Fruit fly (Drosophila melanogaster) whole organism, wandering third instar larva: Measurements from ENCODE around the gene Ilp8.

Experiments
- Abd-B ChIP-seq: fragments of >200 bp; optimal IDR thresholded peaks from 2 replicates; lab custom pipeline; 2017; ENCODE audit warnings: missing biosample characterization, missing genetic modification characterization
- CG32264 ChIP-seq: fragments of 200-800 bp; sonication (Bioruptor generic); optimal IDR thresholded peaks from 2 replicates; lab custom pipeline; 2016; ENCODE audit warnings: missing biosample characterization, missing genetic modification characterization
- CG9705 ChIP-seq: fragments of 200-800 bp; sonication (Bioruptor generic); optimal IDR thresholded peaks from 2 replicates; lab custom pipeline; 2018; ENCODE audit warnings: missing biosample characterization, mild to moderate bottlenecking, missing genetic modification characterization
- CrebA ChIP-seq: fragments of 200-800 bp; sonication (Bioruptor generic); optimal IDR thresholded peaks from 2 replicates; lab custom pipeline; 2016; ENCODE audit warnings: missing biosample characterization, mild to moderate bottlenecking, missing genetic modification characterization, borderline replicate concordance
- Dfd ChIP-seq: fragments of >200 bp; optimal IDR thresholded peaks from 2 replicates; lab custom pipeline; 2017; ENCODE audit warnings: missing biosample characterization, missing genetic modification characterization
- Dif ChIP-seq: fragments of 200-275, 200-300 bp; sonication (Bioruptor generic); optimal IDR thresholded peaks from 2 replicates; lab custom pipeline; 2018; ENCODE audit warnings: missing biosample characterization, missing genetic modification characterization; ENCODE audit not compliant: partially characterized antibody
- GATAd ChIP-seq: sonication (Bioruptor generic); optimal IDR thresholded peaks from 2 replicates; lab custom pipeline; 2016; ENCODE audit warnings: missing biosample characterization, missing genetic modification characterization
- HLH106 ChIP-seq: fragments of 200-800 bp; optimal IDR thresholded peaks from 3 replicates; lab custom pipeline; 2019; ENCODE audit warnings: missing biosample characterization, mild to moderate bottlenecking, missing genetic modification characterization, moderate library complexity
- Hnf4 ChIP-seq: fragments of 200-800 bp; sonication (Bioruptor generic); optimal IDR thresholded peaks from 2 replicates; lab custom pipeline; 2016; ENCODE audit warnings: missing biosample characterization, mild to moderate bottlenecking, missing genetic modification characterization
- Hr78 ChIP-seq: fragments of >200 bp; optimal IDR thresholded peaks from 2 replicates; lab custom pipeline; 2017; ENCODE audit warnings: missing biosample characterization, missing genetic modification characterization
- Hr83 ChIP-seq: fragments of 200-300 bp; sonication (Bioruptor generic); optimal IDR thresholded peaks from 2 replicates; lab custom pipeline; 2016; ENCODE audit warnings: missing biosample characterization, mild to moderate bottlenecking, missing genetic modification characterization, moderate library complexity; ENCODE audit not compliant: poor library complexity, severe bottlenecking
- Jra ChIP-seq: sonication (Bioruptor generic); optimal IDR thresholded peaks from 2 replicates; lab custom pipeline; 2016; ENCODE audit warnings: missing biosample characterization, missing genetic modification characterization
- Mio ChIP-seq: sonication (Bioruptor generic); optimal IDR thresholded peaks from 2 replicates; lab custom pipeline; 2016; ENCODE audit warnings: missing biosample characterization, missing genetic modification characterization
- Myc ChIP-seq: fragments of >200 bp; optimal IDR thresholded peaks from 2 replicates; lab custom pipeline; 2017
- N ChIP-seq: fragments of >200 bp; optimal IDR thresholded peaks from 2 replicates; lab custom pipeline; 2018; ENCODE audit warnings: missing biosample characterization, missing external identifiers, missing genetic modification characterization
- OdsH ChIP-seq: fragments of 200-800 bp; sonication (Bioruptor generic); optimal IDR thresholded peaks from 2 replicates; lab custom pipeline; 2016; ENCODE audit warnings: missing biosample characterization, mild to moderate bottlenecking, missing genetic modification characterization
- Rel ChIP-seq, 2 experiments: fragments of 200-800 bp; sonication (Bioruptor generic) in 1 of 2; optimal IDR thresholded peaks; 2 replicates in 1 of 2; 3 replicates in 1 of 2; lab custom pipeline; 2016 to 2019; ENCODE audit warnings: mild to moderate bottlenecking in 2 of 2, missing biosample characterization in 2 of 2, missing genetic modification characterization in 2 of 2, moderate library complexity in 1 of 2
- Sp1 ChIP-seq: fragments of 200-800 bp; sonication (Bioruptor generic); optimal IDR thresholded peaks from 3 replicates; lab custom pipeline; 2019; ENCODE audit warnings: missing biosample characterization, mild to moderate bottlenecking, missing genetic modification characterization, moderate library complexity
- Vsx2 ChIP-seq: fragments of 200-300, 225-300 bp; sonication (Bioruptor generic); optimal IDR thresholded peaks from 2 replicates; lab custom pipeline; 2018; ENCODE audit warnings: missing biosample characterization, missing genetic modification characterization; ENCODE audit not compliant: partially characterized antibody
- br ChIP-seq: fragments of 200-800 bp; sonication (Bioruptor generic); optimal IDR thresholded peaks from 2 replicates; lab custom pipeline; 2016; ENCODE audit warnings: missing biosample characterization, missing genetic modification characterization
- brk ChIP-seq: fragments of 200-800 bp; sonication (Bioruptor generic); optimal IDR thresholded peaks from 2 replicates; lab custom pipeline; 2016; ENCODE audit warnings: missing biosample characterization, mild to moderate bottlenecking, missing genetic modification characterization
- dl ChIP-seq, 2 experiments: fragments of 175-275, 200-275 bp in 1 of 2; fragments of 200-275 bp in 1 of 2; sonication (Bioruptor generic); optimal IDR thresholded peaks; lab custom pipeline; 2018; ENCODE audit warnings: mild to moderate bottlenecking in 2 of 2, missing biosample characterization in 2 of 2, missing genetic modification characterization in 2 of 2, moderate library complexity in 2 of 2; ENCODE audit not compliant: partially characterized antibody in 2 of 2, insufficient read depth in 1 of 2
- dmrt93B ChIP-seq: fragments of 200-800 bp; sonication (Bioruptor generic); optimal IDR thresholded peaks from 2 replicates; lab custom pipeline; 2018; ENCODE audit warnings: missing biosample characterization, mild to moderate bottlenecking, missing genetic modification characterization
- dsf ChIP-seq: sonication (Bioruptor generic); optimal IDR thresholded peaks from 2 replicates; lab custom pipeline; 2016; ENCODE audit warnings: missing biosample characterization, missing genetic modification characterization, borderline replicate concordance
- ey ChIP-seq: fragments of 200-800 bp; sonication (Bioruptor generic); optimal IDR thresholded peaks from 2 replicates; lab custom pipeline; 2016; ENCODE audit warnings: missing biosample characterization, missing genetic modification characterization
- foxo ChIP-seq, 2 experiments: fragments of 200-800 bp; sonication (Bioruptor generic); optimal IDR thresholded peaks; 2 replicates in 1 of 2; 3 replicates in 1 of 2; lab custom pipeline; 2016 to 2017; ENCODE audit warnings: missing biosample characterization in 2 of 2, missing genetic modification characterization in 2 of 2
- fru ChIP-seq: fragments of 200-800 bp; sonication (Bioruptor generic); optimal IDR thresholded peaks from 3 replicates; lab custom pipeline; 2016; ENCODE audit warnings: missing biosample characterization, mild to moderate bottlenecking, missing genetic modification characterization
- h ChIP-seq: fragments of 200-800 bp; sonication (Bioruptor generic); optimal IDR thresholded peaks from 3 replicates; lab custom pipeline; 2016; ENCODE audit warnings: missing biosample characterization, mild to moderate bottlenecking, missing genetic modification characterization
- jim ChIP-seq: fragments of 175-275, 200-325 bp; sonication (Bioruptor generic); optimal IDR thresholded peaks from 2 replicates; lab custom pipeline; 2016; ENCODE audit warnings: missing biosample characterization, mild to moderate bottlenecking, missing genetic modification characterization
- lola ChIP-seq: fragments of >200 bp; optimal IDR thresholded peaks from 2 replicates; lab custom pipeline; 2017; ENCODE audit warnings: missing biosample characterization, missing genetic modification characterization
- pan ChIP-seq: fragments of >200 bp; optimal IDR thresholded peaks from 2 replicates; lab custom pipeline; 2017
- psq ChIP-seq: fragments of 200-800 bp; sonication (Bioruptor generic); optimal IDR thresholded peaks from 3 replicates; lab custom pipeline; 2017; ENCODE audit warnings: missing biosample characterization, mild to moderate bottlenecking, missing genetic modification characterization, moderate library complexity
- rgr ChIP-seq: fragments of 200-800 bp; sonication (Bioruptor generic); optimal IDR thresholded peaks from 3 replicates; lab custom pipeline; 2016; ENCODE audit warnings: missing biosample characterization, mild to moderate bottlenecking, missing genetic modification characterization
- sage ChIP-seq: fragments of 200-800 bp; sonication (Bioruptor generic); optimal IDR thresholded peaks from 2 replicates; lab custom pipeline; 2016; ENCODE audit warnings: missing biosample characterization, mild to moderate bottlenecking, missing genetic modification characterization
- sv ChIP-seq: fragments of 200-800 bp; sonication (Bioruptor generic); optimal IDR thresholded peaks from 3 replicates; lab custom pipeline; 2016; ENCODE audit warnings: missing biosample characterization, missing genetic modification characterization
- tai ChIP-seq: sonication (Bioruptor generic); optimal IDR thresholded peaks from 2 replicates; lab custom pipeline; 2016; ENCODE audit warnings: missing biosample characterization, missing genetic modification characterization
- usp ChIP-seq: fragments of >200 bp; optimal IDR thresholded peaks from 2 replicates; lab custom pipeline; 2017; ENCODE audit warnings: missing biosample characterization, missing genetic modification characterization
- woc ChIP-seq: sonication (Bioruptor generic); optimal IDR thresholded peaks from 2 replicates; lab custom pipeline; 2016; ENCODE audit warnings: missing biosample characterization, mild to moderate bottlenecking, missing genetic modification characterization

Gene Ilp8

DNA sequence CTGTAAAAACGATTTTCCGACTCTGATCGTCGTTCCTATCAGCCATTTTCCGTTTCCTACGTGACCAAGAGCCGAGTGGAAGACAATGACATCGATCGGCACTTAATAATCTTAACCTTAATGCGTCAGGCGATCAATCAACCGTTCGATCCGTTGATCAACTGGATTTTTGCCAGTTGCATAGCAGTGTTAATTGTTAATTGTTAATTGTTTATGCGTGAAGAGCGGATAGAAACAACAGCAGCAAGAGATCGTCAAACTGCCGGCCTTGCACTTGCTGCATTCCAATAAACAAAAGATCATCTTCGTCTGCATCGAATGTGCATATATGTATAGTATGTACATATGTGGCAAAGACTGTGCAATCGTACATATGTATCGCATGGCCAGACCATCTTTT lies 43.4 kb downstream of the Ilp8 start:
- TF ChIP-seq Dif (no peak), Hnf4 (no peak), rgr (no peak), Mio (GFP tag; lab: Kevin White, UChicago) (no peak), sv (GFP tag; lab: Kevin White, UChicago) (no peak), OdsH (GFP tag; lab: Kevin White, UChicago) (no peak), Hr78 (GFP tag; lab: Kevin White, UChicago) (no peak), dsf (no peak), Myc (no peak), psq (GFP tag; lab: Kevin White, UChicago) (no peak), N (GFP tag; lab: Kevin White, UChicago) (no peak), HLH106 (no peak), Rel (GFP tag; optimal IDR thresholded peaks at IDR 0.05; lab: Kevin White, UChicago) (no peak), Rel (tag; optimal IDR thresholded peaks at IDR 0.05; lab: Kevin White, UChicago) (no peak)
- TF ChIP-seq, all 38 proteins: peak for 0

DNA sequence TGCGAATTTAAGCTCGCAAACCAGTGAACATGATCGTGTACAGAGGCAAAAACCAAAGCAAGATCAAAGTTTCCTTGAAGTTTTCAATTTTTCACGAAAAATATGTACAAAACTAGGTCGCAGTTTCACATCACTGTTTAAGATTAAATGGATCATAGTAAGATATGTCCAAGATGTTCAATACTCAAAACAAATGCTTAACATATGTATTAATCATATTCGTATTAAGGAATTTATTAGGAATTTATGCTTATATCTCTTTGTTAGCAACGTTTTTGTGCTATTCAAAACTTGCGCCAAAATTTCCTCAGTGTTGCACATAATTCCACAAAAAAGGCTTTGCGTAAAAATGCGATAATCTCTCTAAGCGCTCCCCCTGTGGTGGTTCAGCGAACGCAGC lies 44.5 kb downstream of the Ilp8 start:
- TF ChIP-seq h (GFP tag; lab: Kevin White, UChicago): no peak
- no peak for TF ChIP-seq Hr78 (GFP tag; lab: Kevin White, UChicago)
- TF ChIP-seq dl (GFP tag; optimal IDR thresholded peaks at IDR 0.05; lab: Kevin White, UChicago; ENCODE audit: insufficient read depth in 1 of 2, partially characterized antibody in 2 of 2): no peak
- no peak for TF ChIP-seq Dif
- no peak for TF ChIP-seq sage
- TF ChIP-seq CrebA (GFP tag; lab: Kevin White, UChicago): no peak
- no peak for TF ChIP-seq dsf
- TF ChIP-seq lola (GFP tag; lab: Kevin White, UChicago): no peak
- TF ChIP-seq br: no peak
- TF ChIP-seq jim: no peak
- no peak for TF ChIP-seq Vsx2 (GFP tag; lab: Kevin White, UChicago)
- TF ChIP-seq Hr83 (GFP tag; lab: Kevin White, UChicago): no peak
- TF ChIP-seq, all 38 proteins: peak for 0

DNA sequence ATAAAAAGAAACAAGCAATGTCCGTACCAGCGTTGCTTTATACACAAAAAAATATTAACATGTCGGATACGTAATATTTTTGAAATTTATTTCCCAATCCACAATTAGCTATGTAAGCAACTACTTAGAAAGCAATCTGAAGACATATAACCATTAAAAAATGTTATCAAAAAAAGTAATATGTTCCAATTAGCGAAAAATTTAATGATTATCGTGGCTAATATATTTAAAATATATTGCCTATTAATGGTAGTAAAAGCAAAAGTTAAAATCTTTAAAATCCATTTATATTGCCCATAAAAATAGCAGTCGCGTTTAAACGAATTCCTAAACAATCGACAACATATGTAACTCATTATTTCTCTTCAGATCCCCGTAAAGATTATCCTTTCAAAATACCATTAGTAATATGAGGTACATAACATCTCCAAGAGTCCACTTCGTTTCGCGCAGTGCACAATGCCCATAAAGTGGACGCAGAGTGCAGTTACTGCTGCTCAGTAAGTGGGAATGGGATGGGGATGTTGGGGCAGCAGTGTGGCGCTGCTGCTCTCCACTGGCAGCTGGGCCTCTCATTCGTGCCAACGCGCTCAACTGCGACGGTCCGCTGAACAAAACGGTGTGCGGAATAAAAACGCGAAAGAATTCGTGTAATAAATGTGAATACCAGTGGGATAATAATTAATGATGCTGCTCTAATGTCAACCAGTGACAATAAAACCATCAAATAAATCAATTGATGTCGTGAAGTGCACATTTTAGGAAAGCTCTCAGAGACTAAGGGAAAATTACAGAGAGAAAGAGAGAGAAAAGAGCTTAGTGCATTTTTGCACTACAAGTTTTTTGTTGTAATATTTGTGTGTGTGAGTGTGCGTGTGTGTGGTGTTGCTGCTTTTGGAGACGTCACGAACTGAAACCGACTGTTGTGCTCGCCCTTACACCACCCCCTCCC lies 45.5 kb downstream of the Ilp8 start:
- TF ChIP-seq N (GFP tag; lab: Kevin White, UChicago) (no peak), Jra (GFP tag; lab: Kevin White, UChicago) (no peak), CG32264 (GFP tag; lab: Kevin White, UChicago) (no peak), CG9705 (GFP tag; lab: Kevin White, UChicago) (no peak), Sp1 (GFP tag; lab: Kevin White, UChicago) (peak; percentile 69), GATAd (GFP tag; lab: Kevin White, UChicago) (no peak), Abd-B (no peak), OdsH (GFP tag; lab: Kevin White, UChicago) (peak; percentile 37), woc (GFP tag; lab: Kevin White, UChicago) (peak; percentile 67), foxo (GFP tag; optimal IDR thresholded peaks at IDR 0.05; lab: Kevin White, UChicago) (peak in 1 of 2 experiments; percentile 62), Rel (GFP tag; optimal IDR thresholded peaks at IDR 0.05; lab: Kevin White, UChicago) (no peak), Rel (tag; optimal IDR thresholded peaks at IDR 0.05; lab: Kevin White, UChicago) (peak; percentile 32), Dfd (GFP tag; lab: Kevin White, UChicago) (no peak), ey (peak; percentile 62), Dif (peak; percentile 58), Hnf4 (no peak), Myc (no peak), br (peak; percentile 16), rgr (peak; percentile 56), dsf (no peak), pan (lab: Kevin White, UChicago) (no peak), Mio (GFP tag; lab: Kevin White, UChicago) (no peak), lola (GFP tag; lab: Kevin White, UChicago) (no peak), CrebA (GFP tag; lab: Kevin White, UChicago) (no peak), tai (no peak), usp (GFP tag; lab: Kevin White, UChicago) (no peak), fru (GFP tag; lab: Kevin White, UChicago) (peak; percentile 56), jim (no peak), sv (GFP tag; lab: Kevin White, UChicago) (peak; percentile 13), Hr83 (GFP tag; lab: Kevin White, UChicago) (no peak), HLH106 (peak; percentile 65), h (GFP tag; lab: Kevin White, UChicago) (peak; percentile 60), psq (GFP tag; lab: Kevin White, UChicago) (peak; percentile 43), Vsx2 (GFP tag; lab: Kevin White, UChicago) (peak; percentile 67), brk (GFP tag; lab: Kevin White, UChicago) (peak; percentile 20), sage (no peak), dl (GFP tag; optimal IDR thresholded peaks at IDR 0.05; lab: Kevin White, UChicago; ENCODE audit: insufficient read depth in 1 of 2, partially characterized antibody in 2 of 2) (peak in 1 of 2 experiments; percentile 43), dmrt93B (GFP tag; lab: Kevin White, UChicago) (peak; percentile 49), Hr78 (GFP tag; lab: Kevin White, UChicago) (no peak)
